Fruit fly (Drosophila melanogaster) Kc167 (cell line): ENCODE measurements around the gene CG1635.

Experiments
- Myc ChIP-seq: fragments of >200 bp; optimal IDR thresholded peaks from 2 replicates; lab custom pipeline; 2017; ENCODE audit warnings: missing external identifiers
- Sin3A ChIP-seq: fragments of >200 bp; optimal IDR thresholded peaks from 2 replicates; lab custom pipeline; 2018; ENCODE audit warnings: missing external identifiers
- h ChIP-seq: fragments of >200 bp; optimal IDR thresholded peaks from 3 replicates; lab custom pipeline; 2018; ENCODE audit warnings: missing external identifiers
- insv ChIP-seq: fragments of >200 bp; optimal IDR thresholded peaks from 3 replicates; lab custom pipeline; 2018; ENCODE audit warnings: missing external identifiers
- psq ChIP-seq: fragments of >200 bp; optimal IDR thresholded peaks from 2 replicates; lab custom pipeline; 2017; ENCODE audit warnings: missing external identifiers
- ttk ChIP-seq: sonication (Bioruptor generic); optimal IDR thresholded peaks from 2 replicates; lab custom pipeline; 2017; ENCODE audit warnings: missing external identifiers

CG1635 gene

DNA sequence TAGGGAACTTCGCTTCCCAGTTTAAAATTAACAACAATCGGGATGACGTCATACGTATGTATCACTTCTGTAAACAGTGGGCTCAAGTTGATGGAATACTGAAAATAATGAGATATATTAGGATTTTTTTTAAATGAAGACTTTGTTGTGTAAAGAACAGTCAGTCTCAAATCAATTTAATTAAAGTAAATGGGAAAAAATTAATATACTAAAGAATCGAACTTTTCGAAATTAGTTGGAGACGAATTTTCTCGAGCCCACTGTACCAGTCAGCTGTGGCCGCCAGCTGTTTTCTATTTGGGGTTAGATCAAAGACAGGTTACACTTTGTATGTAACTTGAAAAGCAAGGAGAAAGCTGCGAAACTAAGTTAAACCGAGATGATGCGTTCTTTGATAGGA is at the start of gene CG1635:
Gene CG1635, plus strand, starts transcription at position 300 of the 400 bp plus-strand sequence.
- TF ChIP-seq psq (no peak), Myc (no peak)

DNA sequence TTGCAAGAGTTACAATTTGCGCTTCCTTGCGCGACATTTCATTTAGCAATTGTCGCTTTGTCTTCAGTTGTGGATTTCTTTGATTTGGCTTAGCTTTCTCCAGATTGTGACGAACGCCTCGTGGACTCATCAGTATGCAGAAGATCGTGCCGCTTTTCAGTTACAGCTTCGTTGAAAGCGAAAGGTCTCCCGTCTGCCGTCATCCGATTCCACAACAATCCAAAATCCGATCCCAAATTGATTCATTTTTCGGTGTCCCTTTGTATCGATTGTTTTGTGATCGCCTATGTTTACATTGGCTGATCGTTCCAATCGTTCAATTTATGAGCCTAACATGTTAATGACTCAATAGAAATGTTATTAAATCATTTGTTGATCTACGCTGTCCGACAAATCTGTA is 46.6 kb upstream of the CG1635 start:
- no peak for TF ChIP-seq Myc
- TF ChIP-seq Sin3A (lab: Kevin White, UChicago), result no peak
- no peak for TF ChIP-seq insv (lab: Kevin White, UChicago)
- no peak for TF ChIP-seq h
- no peak for TF ChIP-seq psq
- TF ChIP-seq ttk (lab: Kevin White, UChicago), result no peak

DNA sequence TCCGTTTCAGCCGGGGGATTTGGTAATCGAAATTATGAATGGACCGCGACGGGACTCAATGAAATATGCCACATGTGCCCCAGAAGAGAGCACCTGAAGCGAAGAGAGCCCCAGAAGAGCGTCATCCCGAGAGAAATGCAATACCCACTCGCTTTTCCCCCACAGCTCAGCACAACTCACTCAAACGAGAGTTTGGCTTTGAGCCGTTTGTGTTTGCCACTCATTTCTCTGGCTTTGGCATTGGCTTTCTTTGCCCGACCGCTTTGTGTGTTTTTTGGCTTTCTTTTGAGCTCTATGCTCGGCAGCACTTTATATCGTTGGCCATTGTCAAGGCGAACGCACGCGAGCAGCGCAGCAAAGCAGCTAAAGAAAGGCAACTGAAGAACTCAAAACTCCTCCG is 45.8 kb upstream of the CG1635 start, which contains the start of gene nyo:
Gene nyo, plus strand, starts transcription at position 312 of the 400 bp plus-strand sequence.
- TF ChIP-seq Myc (no peak), Sin3A (lab: Kevin White, UChicago) (no peak), h (no peak), ttk (lab: Kevin White, UChicago) (no peak), insv (lab: Kevin White, UChicago) (no peak), psq (no peak)

DNA sequence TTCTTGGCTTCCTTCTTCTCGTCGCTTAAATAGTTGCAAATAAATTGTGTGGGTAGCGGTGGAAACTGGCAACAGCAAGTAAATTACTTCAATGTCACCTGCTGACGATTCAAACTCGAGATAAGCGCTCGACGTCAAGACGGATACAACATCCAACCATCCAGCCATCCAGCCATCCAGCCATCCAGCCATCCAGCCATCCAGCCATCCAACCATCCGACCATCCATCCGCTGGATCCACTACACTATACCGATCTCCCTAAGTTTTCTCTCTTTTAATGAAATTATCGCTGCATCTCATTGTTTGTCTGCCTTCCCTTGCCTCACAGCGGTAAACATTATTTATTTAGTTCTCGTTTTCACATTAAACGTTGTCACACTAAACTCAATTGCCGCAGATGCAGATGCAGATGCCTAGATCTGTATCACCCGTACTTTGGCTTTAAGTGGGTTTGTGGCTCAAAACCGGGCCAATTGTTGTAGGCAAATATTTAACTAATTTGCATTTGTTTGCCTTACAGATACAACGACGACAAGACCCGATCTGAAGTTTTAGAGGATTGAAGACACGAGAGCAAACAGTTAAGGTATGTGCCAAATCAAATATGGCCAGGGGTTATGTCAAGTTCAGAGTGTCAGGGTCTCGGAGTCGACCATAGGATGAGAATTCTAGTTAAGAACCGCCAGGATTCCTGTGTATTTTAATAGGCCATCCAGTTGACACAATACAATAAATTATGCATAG is 39.5 kb upstream of the CG1635 start:
- TF ChIP-seq insv (lab: Kevin White, UChicago), result no peak
- TF ChIP-seq h, result no peak
- no peak for TF ChIP-seq Myc
- TF ChIP-seq psq, result no peak
- no peak for TF ChIP-seq Sin3A (lab: Kevin White, UChicago)
- no peak for TF ChIP-seq ttk (lab: Kevin White, UChicago)

DNA sequence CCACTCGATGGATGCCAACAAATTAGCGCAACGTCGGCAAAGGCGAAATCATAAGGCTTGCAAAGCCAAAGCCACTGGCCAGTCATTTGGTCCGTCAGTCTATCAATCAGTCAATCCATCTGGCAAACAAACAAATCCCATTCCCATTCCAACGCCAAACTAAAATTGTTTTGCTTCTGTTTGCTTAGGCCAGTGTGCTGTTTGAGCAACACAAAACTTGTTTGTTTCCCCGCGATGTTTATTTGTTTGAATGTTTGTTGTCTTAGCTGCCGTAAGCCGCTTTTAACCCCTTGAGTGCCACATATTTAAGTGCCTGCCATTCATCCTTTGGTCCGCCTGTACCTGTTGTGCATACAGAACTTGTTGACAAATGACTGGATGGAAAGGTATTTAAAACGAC is 37.6 kb upstream of the CG1635 start:
- TF ChIP-seq ttk (lab: Kevin White, UChicago), result no peak
- no peak for TF ChIP-seq psq
- no peak for TF ChIP-seq Myc
- TF ChIP-seq Sin3A (lab: Kevin White, UChicago), result no peak
- no peak for TF ChIP-seq insv (lab: Kevin White, UChicago)
- TF ChIP-seq h, result no peak

DNA sequence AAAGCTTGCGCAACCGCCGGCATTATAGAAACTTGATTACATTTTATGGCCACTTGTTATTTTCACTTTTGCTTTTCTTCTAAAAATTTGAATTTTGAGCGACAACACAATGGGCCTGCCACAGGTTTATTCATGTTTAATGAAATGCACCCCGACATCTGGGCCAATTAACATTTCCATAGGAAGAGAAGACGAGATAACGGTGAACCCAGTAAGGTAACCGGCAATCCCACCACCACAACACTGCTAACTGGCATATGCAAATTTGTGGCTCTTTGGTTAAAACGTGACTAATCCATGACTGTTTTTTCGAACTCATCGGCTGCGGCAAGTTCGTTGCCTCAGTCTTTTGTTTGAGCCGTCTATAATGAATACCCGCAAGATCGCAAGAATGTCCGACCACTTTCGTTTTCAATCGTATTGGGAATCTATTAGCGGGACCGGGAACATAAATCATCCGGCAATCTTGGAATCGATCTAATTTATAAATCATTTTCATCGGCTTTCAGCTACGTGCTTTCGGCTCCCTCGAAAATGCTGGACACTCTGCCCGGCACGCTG is 29.7 kb upstream of the CG1635 start:
- TF ChIP-seq h (no peak), Sin3A (lab: Kevin White, UChicago) (no peak), Myc (no peak), insv (lab: Kevin White, UChicago) (no peak), ttk (lab: Kevin White, UChicago) (no peak), psq (no peak)

DNA sequence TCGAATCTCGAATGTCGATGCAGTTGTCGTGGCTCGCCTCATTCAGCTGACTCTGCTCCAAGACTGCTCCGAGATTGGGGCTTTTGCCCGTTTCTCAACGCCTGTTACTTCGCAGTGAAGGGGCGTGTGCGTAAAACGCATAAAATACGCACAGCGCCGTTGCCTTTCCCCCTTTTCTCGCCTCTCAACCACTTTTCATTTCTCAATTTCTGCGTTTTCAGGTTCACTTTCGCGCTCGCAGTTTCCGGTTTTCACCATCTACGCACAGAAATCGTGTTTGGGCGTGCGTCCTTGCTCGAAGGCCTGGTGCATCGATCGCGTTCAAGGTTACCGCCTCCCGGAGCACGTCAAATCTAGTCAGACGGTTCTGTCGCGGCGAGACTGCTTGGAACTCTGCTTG is 28.7 kb upstream of the CG1635 start:
- TF ChIP-seq ttk (lab: Kevin White, UChicago), result no peak
- no peak for TF ChIP-seq Myc
- TF ChIP-seq psq, result no peak
- TF ChIP-seq h, result no peak
- TF ChIP-seq Sin3A (lab: Kevin White, UChicago), result no peak
- TF ChIP-seq insv (lab: Kevin White, UChicago), result no peak

DNA sequence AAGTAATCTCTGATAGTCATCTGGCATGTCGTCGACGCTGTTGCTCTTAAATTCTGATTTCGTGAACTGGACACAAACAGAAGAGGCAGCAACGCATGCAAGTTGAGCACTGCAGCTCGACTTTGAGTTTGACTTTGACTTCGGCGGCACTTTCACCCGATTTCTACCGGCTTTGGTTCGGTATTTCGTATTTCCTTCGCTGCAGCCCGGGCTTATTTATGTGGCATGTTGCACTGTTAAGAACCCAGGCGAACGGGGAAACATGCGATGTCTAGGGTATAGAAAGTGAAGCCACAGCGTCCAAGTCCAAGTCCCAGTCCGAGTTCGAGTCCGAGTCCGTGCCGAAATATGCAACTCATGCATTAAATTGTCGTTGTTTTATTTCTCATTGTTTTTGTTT is 24.3 kb upstream of the CG1635 start:
- TF ChIP-seq Myc (no peak), ttk (lab: Kevin White, UChicago) (no peak), h (no peak), Sin3A (lab: Kevin White, UChicago) (no peak), insv (lab: Kevin White, UChicago) (no peak), psq (no peak)

DNA sequence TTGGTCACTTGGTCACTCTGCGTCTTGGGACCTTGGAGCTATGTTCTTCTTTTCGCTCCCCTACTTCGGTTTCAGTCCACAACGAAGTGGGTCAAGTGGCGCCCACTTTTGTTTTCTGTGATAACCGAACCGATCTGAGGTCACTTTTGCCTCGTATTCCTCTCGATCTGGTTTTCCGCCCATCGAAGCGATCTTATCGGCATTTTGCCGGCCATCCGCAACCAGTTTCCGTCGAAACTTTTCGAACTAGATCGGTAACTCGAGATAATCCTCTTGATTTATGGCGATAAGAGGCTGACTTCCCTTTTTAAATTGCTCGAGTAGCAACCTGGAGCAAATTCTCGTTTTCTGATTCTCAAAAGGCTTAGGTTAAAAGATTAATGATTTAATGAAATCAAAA is 23.9 kb upstream of the CG1635 start:
- TF ChIP-seq insv (lab: Kevin White, UChicago) (no peak), h (no peak), psq (no peak), Sin3A (lab: Kevin White, UChicago) (no peak), Myc (no peak), ttk (lab: Kevin White, UChicago) (no peak)

DNA sequence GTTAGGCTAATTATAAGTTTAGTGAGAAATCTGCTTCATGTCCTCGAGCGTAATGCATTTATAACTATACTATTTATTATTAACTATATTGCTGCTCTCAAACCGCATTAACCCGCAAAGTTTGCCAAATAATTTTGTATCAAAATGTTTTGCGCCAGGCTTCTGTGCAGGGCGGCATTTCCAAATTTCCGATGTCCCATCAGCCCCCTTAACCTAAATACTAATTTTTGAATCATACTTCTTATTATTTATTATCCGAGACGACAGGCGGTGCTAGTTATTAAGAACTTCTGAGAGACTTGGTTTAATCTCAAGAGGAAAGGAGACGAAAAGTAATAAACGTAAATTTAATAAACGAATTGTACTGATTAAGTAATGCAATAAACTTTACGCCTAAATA is 22.7 kb upstream of the CG1635 start:
- no peak for TF ChIP-seq psq
- no peak for TF ChIP-seq Myc
- TF ChIP-seq ttk (lab: Kevin White, UChicago), result no peak
- TF ChIP-seq h, result no peak
- no peak for TF ChIP-seq insv (lab: Kevin White, UChicago)
- TF ChIP-seq Sin3A (lab: Kevin White, UChicago), result no peak

DNA sequence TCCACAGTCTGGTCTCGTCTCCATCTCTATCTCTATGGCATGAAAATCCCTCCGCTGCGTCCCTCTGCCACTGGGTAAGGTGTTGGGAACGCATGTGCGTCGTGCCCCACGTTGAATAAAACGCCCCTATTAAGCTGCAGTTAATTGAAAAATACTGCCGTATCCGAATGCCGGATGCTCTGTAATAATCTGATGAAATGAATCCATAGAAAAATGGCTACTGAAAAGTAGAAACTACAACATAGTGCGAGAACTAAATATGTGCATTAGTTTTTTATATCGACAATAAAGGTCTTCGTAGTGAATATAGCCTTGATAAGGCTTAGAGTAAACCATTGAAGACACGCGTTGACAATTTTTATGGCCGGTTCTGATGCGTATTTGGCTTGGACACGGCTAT is 21.7 kb upstream of the CG1635 start:
- TF ChIP-seq Myc, result no peak
- TF ChIP-seq ttk (lab: Kevin White, UChicago), result no peak
- no peak for TF ChIP-seq psq
- no peak for TF ChIP-seq Sin3A (lab: Kevin White, UChicago)
- TF ChIP-seq insv (lab: Kevin White, UChicago), result no peak
- TF ChIP-seq h, result no peak

DNA sequence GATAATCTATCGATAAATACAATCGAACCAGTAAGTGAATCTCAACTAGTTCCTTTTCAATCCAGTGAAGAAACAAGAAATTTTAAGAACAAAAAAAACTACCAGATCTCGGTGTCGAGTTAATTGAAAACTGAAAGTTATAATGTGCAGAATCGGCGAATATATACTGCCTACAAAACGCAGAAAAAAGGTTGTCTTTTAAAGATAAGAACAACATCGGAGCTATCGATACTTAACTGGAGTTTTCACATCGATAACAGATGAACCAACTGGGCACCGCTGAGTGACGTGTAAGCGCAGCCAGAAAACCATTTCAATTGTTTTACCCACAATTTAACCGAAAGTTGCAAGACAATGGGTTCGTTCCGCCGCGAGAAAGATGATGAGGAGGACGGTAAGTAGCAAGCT is 16.6 kb upstream of the CG1635 start, which contains the start of gene gammaCOP:
Gene gammaCOP, plus strand, starts transcription at position 259 of the 408 bp plus-strand sequence.
- no peak for TF ChIP-seq Myc
- TF ChIP-seq ttk (lab: Kevin White, UChicago), result no peak
- TF ChIP-seq insv (lab: Kevin White, UChicago), result no peak

DNA sequence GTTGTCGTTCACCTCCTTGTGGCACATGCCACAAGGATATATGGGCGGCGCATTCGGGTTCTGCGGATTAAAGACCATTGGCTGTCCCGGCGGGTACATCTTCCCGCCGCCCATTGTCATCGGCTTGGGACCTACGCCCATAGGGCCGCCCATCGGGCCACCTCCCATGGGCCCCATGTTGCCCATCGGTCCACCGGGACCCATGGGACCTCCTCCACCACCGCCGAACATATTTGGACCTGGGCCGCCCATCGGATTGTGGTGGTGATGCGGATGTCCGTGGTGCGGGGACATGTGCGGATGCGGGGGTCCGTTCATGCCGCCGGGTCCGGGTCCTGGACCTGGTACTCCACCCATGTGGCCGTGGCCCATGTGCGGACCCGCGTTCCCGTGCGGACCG is 11.1 kb upstream of the CG1635 start:
- TF ChIP-seq psq (no peak), ttk (lab: Kevin White, UChicago) (no peak), insv (lab: Kevin White, UChicago) (no peak), h (no peak), Myc (no peak), Sin3A (lab: Kevin White, UChicago) (no peak)
